Fruit fly (Drosophila melanogaster): ENCODE data around the gene eys.

eys gene

dm6 chr2L:2373818-2374746 lies 62.6 kb downstream of the eys start, which contains the start of the genes CG3609 and CG15390 (continued):
- TF ChIP-seq dac (GFP tag; optimal IDR thresholded peaks at IDR 0.05): peak; percentile 56
- TF ChIP-seq CG6808 (GFP tag; optimal IDR thresholded peaks at IDR 0.05): peak; percentile 71
- peak; percentile 80 for TF ChIP-seq Ets21C (GFP tag; optimal IDR thresholded peaks at IDR 0.05)
- peak; percentile 49 for TF ChIP-seq CG11902 (GFP tag; optimal IDR thresholded peaks at IDR 0.05)
- TF ChIP-seq acj6 (GFP tag; optimal IDR thresholded peaks at IDR 0.05): peak; percentile 62
- TF ChIP-seq CG6163 (GFP tag; IDR thresholded peaks at IDR 0.05): peak; percentile 92
- TF ChIP-seq OdsH (GFP tag; optimal IDR thresholded peaks at IDR 0.05): peak; percentile 79
- peak; percentile 20 for TF ChIP-seq CG4318 (GFP tag; optimal IDR thresholded peaks at IDR 0.05)
- peak; percentile 30 for TF ChIP-seq CG34406 (GFP tag; optimal IDR thresholded peaks at IDR 0.05)
- peak; percentile 88 for TF ChIP-seq eg (GFP tag; IDR thresholded peaks at IDR 0.05)
- peak; percentile 76 for TF ChIP-seq fkh (GFP tag; optimal IDR thresholded peaks at IDR 0.05)
- peak; percentile 88 for TF ChIP-seq pdm3 (GFP tag; optimal IDR thresholded peaks at IDR 0.05)
- TF ChIP-seq achi (GFP tag; optimal IDR thresholded peaks at IDR 0.05): peak; percentile 78
- peak; percentile 60 for TF ChIP-seq CG7368 (GFP tag; optimal IDR thresholded peaks at IDR 0.05)
- TF ChIP-seq Sox102F (GFP tag; optimal IDR thresholded peaks at IDR 0.05): peak; percentile 89
- peak; percentile 74 for TF ChIP-seq dsx (GFP tag; optimal IDR thresholded peaks at IDR 0.05; ENCODE audit: poor library complexity, severe bottlenecking)
- peak; percentile 56 for TF ChIP-seq Ets96B (tag; optimal IDR thresholded peaks at IDR 0.05)
- peak; percentile 73 for TF ChIP-seq topi (GFP tag; optimal IDR thresholded peaks at IDR 0.05)
- peak; percentile 76 for TF ChIP-seq CG9139 (GFP tag; optimal IDR thresholded peaks at IDR 0.05)
- TF ChIP-seq CG3919 (GFP tag; optimal IDR thresholded peaks at IDR 0.05): peak; percentile 91
- TF ChIP-seq Eip78C (GFP tag): peak; percentile 92
- peak; percentile 46 for TF ChIP-seq Gug (GFP tag; IDR thresholded peaks at IDR 0.05)
- peak; percentile 85 for TF ChIP-seq Hr4 (GFP tag; optimal IDR thresholded peaks at IDR 0.05)
- TF ChIP-seq lz (GFP tag; optimal IDR thresholded peaks at IDR 0.05): peak; percentile 85
- TF ChIP-seq svp (GFP tag): peak; percentile 88
- peak; percentile 83 for TF ChIP-seq net (GFP tag; optimal IDR thresholded peaks at IDR 0.05)
- TF ChIP-seq vri (GFP tag; optimal IDR thresholded peaks at IDR 0.05): peak; percentile 89
- peak; percentile 83 for TF ChIP-seq cyc (GFP tag; optimal IDR thresholded peaks at IDR 0.05)
- TF ChIP-seq spab (GFP tag; optimal IDR thresholded peaks at IDR 0.05): peak; percentile 24
- TF ChIP-seq Eip93F (GFP tag; optimal IDR thresholded peaks at IDR 0.05): peak; percentile 76

dm6 chr2L:2375655-2376417 lies 64.4 kb downstream of the eys start, which contains the start of gene Atxn7:
Atxn7 (plus strand) TSS chr2L:2375841.
- TF ChIP-seq CG34406 (GFP tag; optimal IDR thresholded peaks at IDR 0.05) (peak; percentile 70), CG32006 (GFP tag; optimal IDR thresholded peaks at IDR 0.05) (peak; percentile 2), CG6163 (GFP tag; IDR thresholded peaks at IDR 0.05) (peak; percentile 80), Hr4 (GFP tag; optimal IDR thresholded peaks at IDR 0.05) (peak; percentile 3), dsx (GFP tag; optimal IDR thresholded peaks at IDR 0.05; ENCODE audit: poor library complexity, severe bottlenecking) (peak; percentile 74), Sox14 (GFP tag; optimal IDR thresholded peaks at IDR 0.05) (peak; percentile 79), salr (GFP tag; optimal IDR thresholded peaks at IDR 0.05) (peak in 1 of 2 experiments; percentile 68), CG6808 (GFP tag; optimal IDR thresholded peaks at IDR 0.05) (peak; percentile 30), CG11294 (GFP tag; IDR thresholded peaks at IDR 0.05) (no peak), CG3032 (tag; optimal IDR thresholded peaks at IDR 0.05) (peak; percentile 47), CG10669 (GFP tag; optimal IDR thresholded peaks at IDR 0.05) (peak; percentile 46), Eip78C (GFP tag) (peak; percentile 86), cyc (GFP tag; optimal IDR thresholded peaks at IDR 0.05) (peak; percentile 69), Ets21C (GFP tag; optimal IDR thresholded peaks at IDR 0.05) (peak; percentile 1), net (GFP tag; optimal IDR thresholded peaks at IDR 0.05) (peak; percentile 47), CG7368 (GFP tag; optimal IDR thresholded peaks at IDR 0.05) (peak; percentile 17), Blimp-1 (GFP tag; optimal IDR thresholded peaks at IDR 0.05) (peak; percentile 59), CG3919 (GFP tag; optimal IDR thresholded peaks at IDR 0.05) (peak; percentile 100), acj6 (GFP tag; optimal IDR thresholded peaks at IDR 0.05) (peak; percentile 70), fd59A (GFP tag; optimal IDR thresholded peaks at IDR 0.05) (peak; percentile 40), Met (GFP tag; optimal IDR thresholded peaks at IDR 0.05) (peak; percentile 77), Eip75B (GFP tag; optimal IDR thresholded peaks at IDR 0.05) (peak; percentile 65), Sox15 (GFP tag; optimal IDR thresholded peaks at IDR 0.05) (no peak), Sox102F (GFP tag; optimal IDR thresholded peaks at IDR 0.05) (peak; percentile 70), dac (GFP tag; optimal IDR thresholded peaks at IDR 0.05) (peak; percentile 44), Hr38 (GFP tag; optimal IDR thresholded peaks at IDR 0.05) (no peak), CG11762 (GFP tag; optimal IDR thresholded peaks at IDR 0.05; ENCODE audit: insufficient read depth) (no peak), CG4318 (GFP tag; optimal IDR thresholded peaks at IDR 0.05) (no peak), Eip93F (GFP tag; optimal IDR thresholded peaks at IDR 0.05) (no peak), CG10631 (GFP tag; optimal IDR thresholded peaks at IDR 0.05) (peak; percentile 13), CG9139 (GFP tag; optimal IDR thresholded peaks at IDR 0.05) (peak; percentile 20)
